Worm (Caenorhabditis elegans) whole organism, L1 larva: Measurements from ENCODE around the gene B0454.8.

Experiments used
- C04F5.9 ChIP-seq: sonication (generic microtip); optimal IDR thresholded peaks from 2 replicates; lab custom pipeline; 2016; ENCODE audit warnings: missing genetic modification characterization, missing compliant biosample characterization
- alr-1 ChIP-seq: fragments of 200-800 bp; sonication (Bioruptor generic); optimal IDR thresholded peaks from 2 replicates; lab custom pipeline; 2018; ENCODE audit warnings: borderline replicate concordance, mild to moderate bottlenecking, missing genetic modification characterization, missing compliant biosample characterization
- aly-2 ChIP-seq: fragments of 150-350 bp; optimal IDR thresholded peaks from 2 replicates; lab custom pipeline; 2014; ENCODE audit warnings: missing biosample characterization, missing genetic modification characterization
- ama-1 ChIP-seq: fragments of 150-350 bp; optimal IDR thresholded peaks from 2 replicates; lab custom pipeline; 2014
- blmp-1 ChIP-seq: fragments of 150-350 bp; optimal IDR thresholded peaks from 2 replicates; lab custom pipeline; 2014; ENCODE audit warnings: missing biosample characterization, missing genetic modification characterization
- ceh-63 ChIP-seq: fragments of 200-800 bp; sonication (Bioruptor generic); optimal IDR thresholded peaks from 2 replicates; lab custom pipeline; 2018; ENCODE audit warnings: mild to moderate bottlenecking, missing genetic modification characterization, missing compliant biosample characterization
- ceh-90 ChIP-seq: sonication (generic microtip); optimal IDR thresholded peaks from 2 replicates; lab custom pipeline; 2016; ENCODE audit warnings: missing genetic modification characterization, missing compliant biosample characterization
- efl-1 ChIP-seq, 4 experiments: fragments of 150-350 bp; optimal IDR thresholded peaks in 3 of 4; peaks in 1 of 4; 1 replicate in 1 of 4; 2 replicates in 3 of 4; lab custom pipeline; 2014; ENCODE audit warnings: missing biosample characterization in 2 of 4, missing genetic modification characterization in 2 of 4, missing genetic modification reagents in 2 of 4
- efl-3 ChIP-seq: fragments of 200-800 bp; sonication (Bioruptor generic); optimal IDR thresholded peaks from 2 replicates; lab custom pipeline; 2018; ENCODE audit warnings: mild to moderate bottlenecking, missing genetic modification characterization, missing compliant biosample characterization
- egl-13 ChIP-seq: sonication (generic microtip); optimal IDR thresholded peaks from 2 replicates; lab custom pipeline; 2016; ENCODE audit warnings: missing genotype, missing genetic modification reagents, missing genetic modification characterization, missing compliant biosample characterization
- elt-2 ChIP-seq: sonication (generic microtip); optimal IDR thresholded peaks from 2 replicates; lab custom pipeline; 2016; ENCODE audit warnings: missing genetic modification characterization, mild to moderate bottlenecking, inconsistent platforms, missing compliant biosample characterization, missing genetic modification reagents
- ets-5 ChIP-seq: fragments of 200-800 bp; sonication (Bioruptor generic); IDR thresholded peaks from 2 replicates; pipeline ENCODE4 v1.3.6; 2022; ENCODE audit warnings: missing genetic modification characterization, missing compliant biosample characterization
- fkh-10 ChIP-seq: sonication (generic microtip); optimal IDR thresholded peaks from 2 replicates; lab custom pipeline; 2017; ENCODE audit warnings: missing biosample characterization, missing genetic modification reagents, missing genetic modification characterization
- fkh-4 ChIP-seq: sonication (generic microtip); optimal IDR thresholded peaks from 2 replicates; lab custom pipeline; 2016; ENCODE audit warnings: missing compliant biosample characterization, missing genetic modification characterization, borderline replicate concordance
- grh-1 ChIP-seq: fragments of 200-800 bp; sonication (Bioruptor generic); IDR thresholded peaks from 2 replicates; pipeline ENCODE4 v1.3.6; 2022; ENCODE audit warnings: missing genetic modification reagents, missing genetic modification characterization, missing compliant biosample characterization
- isw-1 ChIP-seq: fragments of 200-800 bp; sonication (Bioruptor generic); IDR thresholded peaks from 2 replicates; pipeline ENCODE4 v1.3.6; 2022; ENCODE audit warnings: missing genetic modification characterization, missing compliant biosample characterization
- jun-1 ChIP-seq: fragments of 150-350 bp; optimal IDR thresholded peaks from 2 replicates; lab custom pipeline; 2014; ENCODE audit warnings: missing biosample characterization, missing genetic modification reagents, missing genetic modification characterization
- lin-39 ChIP-seq: fragments of 150-350 bp; optimal IDR thresholded peaks from 2 replicates; lab custom pipeline; 2014; ENCODE audit warnings: missing biosample characterization, missing genetic modification reagents, missing genetic modification characterization
- lir-3 ChIP-seq: sonication (generic microtip); optimal IDR thresholded peaks from 2 replicates; lab custom pipeline; 2016; ENCODE audit warnings: mild to moderate bottlenecking, missing genetic modification characterization, moderate library complexity, missing compliant biosample characterization; ENCODE audit not compliant: poor library complexity
- lsy-2 ChIP-seq, 2 experiments: fragments of 150-350 bp; optimal IDR thresholded peaks; 2 replicates each; lab custom pipeline; 2014; ENCODE audit warnings: missing biosample characterization in 2 of 2, missing genetic modification characterization in 2 of 2
- mab-9 ChIP-seq: fragments of 200-800 bp; sonication (Bioruptor generic); IDR thresholded peaks from 2 replicates; pipeline ENCODE4 v1.3.6; 2022; ENCODE audit warnings: missing genetic modification reagents, missing genetic modification characterization, missing compliant biosample characterization
- mep-1 ChIP-seq: fragments of 150-350 bp; optimal IDR thresholded peaks from 2 replicates; lab custom pipeline; 2014; ENCODE audit warnings: missing biosample characterization, missing genetic modification characterization
- nhr-47 ChIP-seq: sonication (generic microtip); optimal IDR thresholded peaks from 2 replicates; lab custom pipeline; 2016; ENCODE audit warnings: mild to moderate bottlenecking, missing genetic modification characterization, moderate library complexity, missing compliant biosample characterization
- nhr-84 ChIP-seq: sonication (generic microtip); optimal IDR thresholded peaks from 2 replicates; lab custom pipeline; 2017; ENCODE audit warnings: missing biosample characterization, missing genetic modification characterization
- nhr-85 ChIP-seq: sonication (generic microtip); peaks from one replicate; lab custom pipeline; 2016; ENCODE audit warnings: missing genetic modification characterization, inconsistent platforms, missing compliant biosample characterization
- nhr-90 ChIP-seq: sonication (generic microtip); optimal IDR thresholded peaks from 2 replicates; lab custom pipeline; 2016; ENCODE audit warnings: mild to moderate bottlenecking, missing genetic modification characterization, missing compliant biosample characterization; ENCODE audit not compliant: poor library complexity
- skn-1 ChIP-seq: fragments of 150-350 bp; optimal IDR thresholded peaks from 2 replicates; lab custom pipeline; 2014; ENCODE audit warnings: missing biosample characterization, missing genetic modification characterization
- sup-37 ChIP-seq: fragments of 200-800 bp; sonication (Bioruptor generic); optimal IDR thresholded peaks from 2 replicates; lab custom pipeline; 2018; ENCODE audit warnings: mild to moderate bottlenecking, missing genetic modification characterization, missing compliant biosample characterization
- tbx-2 ChIP-seq: sonication (generic microtip); optimal IDR thresholded peaks from 2 replicates; lab custom pipeline; 2016; ENCODE audit warnings: missing genetic modification characterization, missing compliant biosample characterization
- tlp-1 ChIP-seq: fragments of 150-350 bp; optimal IDR thresholded peaks from 2 replicates; lab custom pipeline; 2014; ENCODE audit warnings: missing biosample characterization, missing genetic modification characterization
- unc-86 ChIP-seq: sonication (generic microtip); optimal IDR thresholded peaks from 2 replicates; lab custom pipeline; 2016; ENCODE audit warnings: missing genetic modification characterization, missing compliant biosample characterization
- vab-15 ChIP-seq: sonication (generic microtip); optimal IDR thresholded peaks from 2 replicates; lab custom pipeline; 2017; ENCODE audit warnings: missing genotype, mild to moderate bottlenecking, missing genetic modification characterization, missing compliant biosample characterization
- zip-4 ChIP-seq: fragments of 200-800 bp; sonication (Bioruptor generic); optimal IDR thresholded peaks from 2 replicates; lab custom pipeline; 2018; ENCODE audit warnings: mild to moderate bottlenecking, missing genetic modification characterization, moderate library complexity, missing compliant biosample characterization
- ztf-11 ChIP-seq, 2 experiments: sonication (generic microtip); optimal IDR thresholded peaks; 2 replicates each; lab custom pipeline; 2016 to 2017; ENCODE audit warnings: missing genetic modification characterization in 2 of 2, missing biosample characterization in 1 of 2, missing compliant biosample characterization in 1 of 2

The B0454.8 gene

ce11 chrII:3071012-3071749 is 27.9 kb upstream of the B0454.8 start, which contains the start of gene Y25C1A.7:
Gene Y25C1A.7, minus strand, starts transcription at chrII:3071062.
- TF ChIP-seq alr-1 (tag; lab: Kevin White, UChicago) (no peak), lin-39 (tag; lab: Kevin White, UChicago) (no peak), nhr-85 (peak; percentile 12), skn-1 (tag; lab: Kevin White, UChicago) (no peak), ceh-90 (tag; lab: Kevin White, UChicago) (no peak), lir-3 (tag; lab: Kevin White, UChicago) (no peak), fkh-4 (tag; lab: Kevin White, UChicago) (no peak), mep-1 (no peak), grh-1 (no peak), lsy-2 (tag; optimal IDR thresholded peaks at IDR 0.05; lab: Kevin White, UChicago) (no peak), C04F5.9 (tag; lab: Kevin White, UChicago) (no peak), efl-1 (optimal IDR thresholded peaks at IDR 0.05; lab: Kevin White, UChicago) (no peak), efl-1 (GFP tag; optimal IDR thresholded peaks at IDR 0.05 in 1 of 2; lab: Kevin White, UChicago) (peak in 1 of 2 experiments; percentile 12), elt-2 (no peak), ceh-63 (no peak), efl-3 (GFP tag; lab: Kevin White, UChicago) (no peak), ama-1 (lab: Kevin White, UChicago) (no peak), isw-1 (no peak)

ce11 chrII:3070182-3070581 is 26.9 kb upstream of the B0454.8 start:
- TF ChIP-seq nhr-85 (no peak), ets-5 (GFP tag; lab: Robert Waterston, UW) (no peak), unc-86 (tag; lab: Kevin White, UChicago) (no peak)

ce11 chrII:3068646-3069045 is 25.4 kb upstream of the B0454.8 start:
- TF ChIP-seq nhr-47 (tag; lab: Kevin White, UChicago) (no peak), efl-1 (optimal IDR thresholded peaks at IDR 0.05; lab: Kevin White, UChicago) (no peak), efl-1 (GFP tag; optimal IDR thresholded peaks at IDR 0.05 in 1 of 2; lab: Kevin White, UChicago) (peak in 1 of 2 experiments; percentile 7)

ce11 chrII:3067896-3068295 is 24.6 kb upstream of the B0454.8 start:
- TF ChIP-seq nhr-84 (no peak), ceh-90 (tag; lab: Kevin White, UChicago) (no peak), tlp-1 (tag; lab: Kevin White, UChicago) (no peak), mab-9 (GFP tag; lab: Robert Waterston, UW) (no peak), ztf-11 (tag; optimal IDR thresholded peaks at IDR 0.05; lab: Kevin White, UChicago) (no peak), fkh-10 (GFP tag; lab: Kevin White, UChicago) (no peak), elt-2 (no peak), zip-4 (GFP tag; lab: Kevin White, UChicago) (no peak), egl-13 (tag; lab: Kevin White, UChicago) (no peak), grh-1 (no peak), jun-1 (tag; lab: Kevin White, UChicago) (no peak), lir-3 (tag; lab: Kevin White, UChicago) (no peak), aly-2 (no peak), nhr-90 (no peak), sup-37 (GFP tag; lab: Kevin White, UChicago) (no peak), nhr-47 (tag; lab: Kevin White, UChicago) (no peak), vab-15 (tag; lab: Kevin White, UChicago) (no peak), tbx-2 (tag; lab: Kevin White, UChicago) (no peak), ets-5 (GFP tag; lab: Robert Waterston, UW) (no peak), blmp-1 (no peak)
